Worm (Caenorhabditis elegans) whole organism, L2 larva: Measurements from ENCODE around the gene Y94A7B.11.

Experiments used
- R02D3.7 ChIP-seq: fragments of 150-350 bp; optimal IDR thresholded peaks from 2 replicates; lab custom pipeline; 2014; ENCODE audit warnings: missing biosample characterization, missing genetic modification characterization
- Y55F3AM.14 ChIP-seq: fragments of 200-800 bp; sonication (Bioruptor generic); optimal IDR thresholded peaks from 2 replicates; lab custom pipeline; 2018; ENCODE audit warnings: mild to moderate bottlenecking, missing genetic modification characterization, missing compliant biosample characterization
- ZK546.5 ChIP-seq: sonication (generic microtip); optimal IDR thresholded peaks from 2 replicates; lab custom pipeline; 2017; ENCODE audit warnings: missing biosample characterization, missing genetic modification characterization
- alr-1 ChIP-seq: fragments of 150-350 bp; optimal IDR thresholded peaks from 2 replicates; lab custom pipeline; 2014; ENCODE audit warnings: missing biosample characterization, missing genetic modification characterization
- aly-2 ChIP-seq: fragments of 150-350 bp; optimal IDR thresholded peaks from 2 replicates; lab custom pipeline; 2014; ENCODE audit warnings: missing biosample characterization, missing genetic modification characterization
- ama-1 ChIP-seq: fragments of 150-350 bp; optimal IDR thresholded peaks from 2 replicates; lab custom pipeline; 2018; ENCODE audit warnings: inconsistent platforms
- blmp-1 ChIP-seq: sonication (generic microtip); optimal IDR thresholded peaks from 2 replicates; lab custom pipeline; 2017; ENCODE audit warnings: missing genetic modification characterization, mild to moderate bottlenecking, missing compliant biosample characterization, antibody characterized with exemption, moderate library complexity; ENCODE audit not compliant: insufficient read depth
- ceh-82 ChIP-seq: fragments of 150-350 bp; optimal IDR thresholded peaks from 2 replicates; lab custom pipeline; 2014; ENCODE audit warnings: missing biosample characterization, missing genetic modification characterization
- crh-2 ChIP-seq: sonication (generic microtip); optimal IDR thresholded peaks from 2 replicates; lab custom pipeline; 2017; ENCODE audit warnings: missing biosample characterization, missing genetic modification characterization
- dmd-4 ChIP-seq: sonication (generic microtip); optimal IDR thresholded peaks from 2 replicates; lab custom pipeline; 2017; ENCODE audit warnings: missing biosample characterization, missing genetic modification characterization
- egl-27 ChIP-seq: sonication (generic microtip); optimal IDR thresholded peaks from 3 replicates; lab custom pipeline; 2017; ENCODE audit warnings: missing biosample characterization, missing genetic modification reagents, missing genetic modification characterization
- elt-3 ChIP-seq: sonication (generic microtip); optimal IDR thresholded peaks from 2 replicates; lab custom pipeline; 2017; ENCODE audit warnings: missing biosample characterization, missing genetic modification characterization
- gmeb-1 ChIP-seq: fragments of 150-350 bp; optimal IDR thresholded peaks from 2 replicates; lab custom pipeline; 2014; ENCODE audit warnings: missing biosample characterization, missing genetic modification characterization
- lin-13 ChIP-seq: fragments of 150-350 bp; optimal IDR thresholded peaks from 2 replicates; lab custom pipeline; 2014; ENCODE audit warnings: missing biosample characterization, missing genetic modification reagents, missing genetic modification characterization
- mab-5 ChIP-seq: fragments of 150-350 bp; optimal IDR thresholded peaks from 2 replicates; lab custom pipeline; 2014; ENCODE audit warnings: missing biosample characterization, missing genetic modification characterization
- mbf-1 ChIP-seq: sonication (generic microtip); optimal IDR thresholded peaks from 2 replicates; lab custom pipeline; 2017; ENCODE audit warnings: missing biosample characterization, missing genetic modification characterization
- mdl-1 ChIP-seq, 2 experiments: fragments of 150-350 bp in 1 of 2; sonication (generic microtip) in 1 of 2; optimal IDR thresholded peaks; 2 replicates each; lab custom pipeline; 2017; ENCODE audit warnings: missing biosample characterization in 2 of 2, missing genetic modification characterization in 2 of 2
- nhr-10 ChIP-seq: sonication (generic microtip); optimal IDR thresholded peaks from 2 replicates; lab custom pipeline; 2017; ENCODE audit warnings: missing biosample characterization, missing genetic modification characterization
- nhr-11 ChIP-seq: fragments of 150-350 bp; optimal IDR thresholded peaks from 2 replicates; lab custom pipeline; 2014; ENCODE audit warnings: missing biosample characterization, missing genetic modification characterization
- nhr-12 ChIP-seq: fragments of 150-350 bp; optimal IDR thresholded peaks from 2 replicates; lab custom pipeline; 2014; ENCODE audit warnings: missing biosample characterization, missing genetic modification characterization
- nhr-129 ChIP-seq: fragments of 150-350 bp; optimal IDR thresholded peaks from 2 replicates; lab custom pipeline; 2014; ENCODE audit warnings: missing biosample characterization, missing genetic modification characterization
- nhr-21 ChIP-seq: fragments of 150-350 bp; optimal IDR thresholded peaks from 2 replicates; lab custom pipeline; 2014; ENCODE audit warnings: missing biosample characterization, missing genetic modification characterization
- nhr-23 ChIP-seq: fragments of 150-350 bp; optimal IDR thresholded peaks from 2 replicates; lab custom pipeline; 2014; ENCODE audit warnings: missing biosample characterization, missing genetic modification reagents, missing genetic modification characterization
- nhr-6 ChIP-seq: fragments of 150-350 bp; optimal IDR thresholded peaks from 2 replicates; lab custom pipeline; 2014; ENCODE audit warnings: missing biosample characterization, missing genetic modification characterization
- sem-4 ChIP-seq: fragments of 150-350 bp; optimal IDR thresholded peaks from 2 replicates; lab custom pipeline; 2014; ENCODE audit warnings: missing biosample characterization, missing genetic modification reagents, missing genetic modification characterization
- skn-1 ChIP-seq: sonication (generic microtip); optimal IDR thresholded peaks from 2 replicates; lab custom pipeline; 2017; ENCODE audit warnings: missing biosample characterization, missing genetic modification characterization
- sma-3 ChIP-seq: sonication (generic microtip); optimal IDR thresholded peaks from 2 replicates; lab custom pipeline; 2016; ENCODE audit warnings: missing genetic modification reagents, missing genetic modification characterization, missing compliant biosample characterization
- sma-9 ChIP-seq, 2 experiments: fragments of 150-350 bp in 1 of 2; sonication (generic microtip) in 1 of 2; optimal IDR thresholded peaks; 2 replicates each; lab custom pipeline; 2014 to 2016; ENCODE audit warnings: missing genetic modification characterization in 2 of 2, mild to moderate bottlenecking in 1 of 2, missing biosample characterization in 1 of 2, missing compliant biosample characterization in 1 of 2, missing genetic modification reagents in 1 of 2, moderate library complexity in 1 of 2
- snpc-4 ChIP-seq: fragments of 150-350 bp; optimal IDR thresholded peaks from 2 replicates; lab custom pipeline; 2014; ENCODE audit warnings: missing biosample characterization, missing genetic modification characterization
- unc-39 ChIP-seq: fragments of 150-350 bp; optimal IDR thresholded peaks from 2 replicates; lab custom pipeline; 2014; ENCODE audit warnings: missing biosample characterization, missing genetic modification characterization
- unc-55 ChIP-seq: fragments of 150-350 bp; sonication (generic microtip); optimal IDR thresholded peaks from 3 replicates; lab custom pipeline; 2014; ENCODE audit warnings: missing biosample characterization, missing genetic modification reagents, missing genetic modification characterization
- unc-62 ChIP-seq: fragments of 150-350 bp; optimal IDR thresholded peaks from 2 replicates; lab custom pipeline; 2014; ENCODE audit warnings: missing biosample characterization, missing genetic modification reagents, missing genetic modification characterization
- zag-1 ChIP-seq: fragments of 150-350 bp; optimal IDR thresholded peaks from 2 replicates; lab custom pipeline; 2014; ENCODE audit warnings: missing biosample characterization, missing genetic modification characterization
- ztf-1 ChIP-seq: fragments of 200-800 bp; sonication (Bioruptor generic); conservative IDR thresholded peaks from 2 replicates; pipeline ENCODE4 v1.3.6; 2022; ENCODE audit warnings: missing genetic modification characterization, missing compliant biosample characterization
- ztf-11 ChIP-seq: sonication (generic microtip); optimal IDR thresholded peaks from 2 replicates; lab custom pipeline; 2017; ENCODE audit warnings: missing biosample characterization, missing genetic modification characterization
- ztf-4 ChIP-seq: fragments of 150-350 bp; optimal IDR thresholded peaks from 2 replicates; lab custom pipeline; 2014; ENCODE audit warnings: missing biosample characterization, missing genetic modification characterization

Y94A7B.11 gene

DNA sequence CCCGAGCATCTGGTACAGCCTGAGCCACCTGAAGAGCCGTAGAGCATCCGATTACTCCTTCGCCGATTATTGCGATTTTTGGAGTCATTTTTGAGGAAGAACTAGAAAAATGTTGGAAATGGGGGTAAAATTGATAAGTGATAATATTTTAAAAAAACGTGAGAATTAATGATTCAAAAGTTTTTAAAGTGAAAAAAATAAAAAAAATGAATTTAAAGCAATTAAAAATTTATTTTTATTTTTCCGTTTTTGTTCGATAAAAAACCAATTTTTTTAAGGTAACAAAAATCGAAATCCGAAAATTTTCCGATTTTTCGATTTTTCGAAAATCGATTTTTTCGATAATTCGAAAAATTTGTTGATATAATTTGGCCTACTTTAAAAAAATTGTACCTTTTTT, 25.3 kb downstream of the Y94A7B.11 start, which contains the start of gene ddo-1:
Gene ddo-1, minus strand, starts transcription at position 101 of the 400 bp plus-strand sequence.
- TF ChIP-seq nhr-10 (tag; lab: Kevin White, UChicago), result no peak
- TF ChIP-seq dmd-4 (tag; lab: Kevin White, UChicago), result no peak
- no peak for TF ChIP-seq ztf-1 (GFP tag; lab: Robert Waterston, UW)
- TF ChIP-seq nhr-6 (tag; lab: Kevin White, UChicago), result no peak
- no peak for TF ChIP-seq skn-1
- no peak for TF ChIP-seq R02D3.7 (tag; lab: Kevin White, UChicago)
- no peak for TF ChIP-seq unc-55 (GFP tag; lab: Kevin White, UChicago)
- TF ChIP-seq ceh-82 (tag; lab: Kevin White, UChicago), result no peak
- no peak for TF ChIP-seq mbf-1 (tag; lab: Kevin White, UChicago)
- no peak for TF ChIP-seq elt-3
- no peak for TF ChIP-seq egl-27 (tag; lab: Kevin White, UChicago)
- no peak for TF ChIP-seq sem-4 (tag; lab: Kevin White, UChicago)
- no peak for TF ChIP-seq unc-39 (tag; lab: Kevin White, UChicago)
- no peak for TF ChIP-seq nhr-23 (tag; lab: Kevin White, UChicago)
- TF ChIP-seq ama-1, result no peak

DNA sequence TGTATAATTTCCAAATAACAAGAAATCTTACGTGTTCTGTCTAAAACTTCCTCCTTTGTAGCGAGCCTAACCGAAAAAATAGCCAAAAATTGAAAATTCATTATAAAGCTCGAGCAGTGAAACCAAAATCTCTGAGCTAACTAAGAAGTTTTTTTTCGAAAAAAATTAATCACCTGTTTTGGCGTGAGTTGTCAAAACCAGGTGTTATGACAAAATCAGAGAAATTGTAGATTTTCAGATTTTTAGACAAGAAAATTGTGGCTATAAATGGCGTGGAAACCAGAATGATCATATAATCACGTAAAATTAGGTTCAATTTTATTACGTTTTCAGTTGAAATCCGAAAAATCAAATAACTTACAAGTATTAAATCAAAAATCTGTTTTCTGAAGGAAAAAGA, 29.3 kb downstream of the Y94A7B.11 start, which contains the start of gene sre-21:
Gene sre-21, minus strand, starts transcription at position 101 of the 400 bp plus-strand sequence.
- TF ChIP-seq egl-27 (tag; lab: Kevin White, UChicago), result no peak
- TF ChIP-seq ztf-11 (tag; lab: Kevin White, UChicago), result no peak
- no peak for TF ChIP-seq elt-3
- no peak for TF ChIP-seq nhr-11 (tag; lab: Kevin White, UChicago)
- no peak for TF ChIP-seq nhr-129
- no peak for TF ChIP-seq nhr-6 (tag; lab: Kevin White, UChicago)
- no peak for TF ChIP-seq sma-3 (GFP tag; lab: Kevin White, UChicago)
- TF ChIP-seq nhr-23 (tag; lab: Kevin White, UChicago), result no peak
- no peak for TF ChIP-seq nhr-21
- no peak for TF ChIP-seq mdl-1 (tag; optimal IDR thresholded peaks at IDR 0.05; lab: Kevin White, UChicago)
- TF ChIP-seq alr-1 (tag; lab: Kevin White, UChicago), result no peak
- no peak for TF ChIP-seq crh-2

DNA sequence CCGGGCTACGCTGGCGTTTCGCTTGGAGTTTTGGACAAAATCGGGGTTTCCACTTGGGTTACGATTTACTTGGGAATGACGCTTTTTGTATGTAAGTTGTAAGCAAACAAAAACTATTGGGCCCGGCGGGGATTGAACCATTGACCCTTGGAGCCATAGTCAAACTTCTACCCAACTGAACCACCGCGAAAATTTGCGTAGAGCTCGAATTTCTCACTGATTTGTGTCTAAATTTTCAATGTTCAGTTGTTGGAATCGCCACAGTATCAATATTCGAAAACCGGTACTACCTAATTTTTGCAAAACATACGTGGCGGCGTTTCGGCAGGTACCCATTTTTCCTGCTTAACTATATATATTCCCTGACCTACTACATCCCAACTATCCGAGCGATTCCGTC, 34.7 kb downstream of the Y94A7B.11 start:
- no peak for TF ChIP-seq Y55F3AM.14 (GFP tag; lab: Kevin White, UChicago)
- TF ChIP-seq mab-5 (tag; lab: Kevin White, UChicago), result no peak
- TF ChIP-seq zag-1 (tag; lab: Kevin White, UChicago), result no peak
- TF ChIP-seq unc-55 (GFP tag; lab: Kevin White, UChicago), result no peak
- no peak for TF ChIP-seq mbf-1 (tag; lab: Kevin White, UChicago)
- TF ChIP-seq unc-62 (GFP tag; lab: Kevin White, UChicago), result no peak
- no peak for TF ChIP-seq mdl-1 (tag; optimal IDR thresholded peaks at IDR 0.05; lab: Kevin White, UChicago)
- no peak for TF ChIP-seq nhr-21
- TF ChIP-seq nhr-12 (tag; lab: Kevin White, UChicago), result no peak
- TF ChIP-seq dmd-4 (tag; lab: Kevin White, UChicago), result no peak
- no peak for TF ChIP-seq ceh-82 (tag; lab: Kevin White, UChicago)
- no peak for TF ChIP-seq ZK546.5 (tag; lab: Kevin White, UChicago)
- TF ChIP-seq nhr-129, result no peak
- no peak for TF ChIP-seq sma-9 (GFP tag; optimal IDR thresholded peaks at IDR 0.05; lab: Kevin White, UChicago)
- no peak for TF ChIP-seq sma-9 (tag; optimal IDR thresholded peaks at IDR 0.05; lab: Kevin White, UChicago)
- no peak for TF ChIP-seq nhr-10 (tag; lab: Kevin White, UChicago)
- no peak for TF ChIP-seq gmeb-1 (tag; lab: Kevin White, UChicago)
- no peak for TF ChIP-seq nhr-23 (tag; lab: Kevin White, UChicago)
- TF ChIP-seq aly-2 (tag; lab: Kevin White, UChicago), result no peak
- TF ChIP-seq ztf-4 (tag; lab: Kevin White, UChicago), result no peak

DNA sequence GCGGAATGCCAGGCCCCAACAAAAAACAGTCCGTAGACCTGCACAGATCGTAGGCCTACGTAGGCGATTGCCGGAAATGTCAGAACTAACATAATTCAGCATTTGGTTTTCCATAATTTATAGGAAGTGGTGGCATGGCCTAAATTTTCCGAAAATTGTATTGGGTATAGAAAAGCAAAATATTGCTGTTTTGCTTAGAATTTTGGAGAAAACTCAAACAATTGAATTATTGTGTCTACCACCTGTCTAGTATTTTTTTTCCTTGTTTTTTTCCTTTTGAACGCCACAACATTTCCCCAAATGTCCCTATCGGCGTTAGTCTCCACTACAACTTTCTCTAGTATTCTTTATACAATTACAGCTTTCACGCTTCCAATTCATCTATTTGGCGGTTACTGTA, 35.2 kb downstream of the Y94A7B.11 start, which contains the start of gene srh-284:
Gene srh-284, plus strand, starts transcription at position 301 of the 400 bp plus-strand sequence.
- TF ChIP-seq crh-2, result no peak
- TF ChIP-seq zag-1 (tag; lab: Kevin White, UChicago), result no peak
- no peak for TF ChIP-seq mbf-1 (tag; lab: Kevin White, UChicago)
- TF ChIP-seq lin-13 (GFP tag; lab: Kevin White, UChicago), result no peak
- TF ChIP-seq snpc-4 (tag; lab: Kevin White, UChicago), result no peak
- TF ChIP-seq ama-1, result no peak
- no peak for TF ChIP-seq sma-3 (GFP tag; lab: Kevin White, UChicago)
- TF ChIP-seq unc-62 (GFP tag; lab: Kevin White, UChicago), result no peak
- TF ChIP-seq nhr-10 (tag; lab: Kevin White, UChicago), result no peak
- TF ChIP-seq blmp-1 (tag; lab: Kevin White, UChicago), result no peak
- TF ChIP-seq nhr-23 (tag; lab: Kevin White, UChicago), result no peak
- TF ChIP-seq gmeb-1 (tag; lab: Kevin White, UChicago), result no peak
- no peak for TF ChIP-seq R02D3.7 (tag; lab: Kevin White, UChicago)
